Fruit fly (Drosophila melanogaster): Measurements from ENCODE around the gene Imp.

Imp gene

DNA sequence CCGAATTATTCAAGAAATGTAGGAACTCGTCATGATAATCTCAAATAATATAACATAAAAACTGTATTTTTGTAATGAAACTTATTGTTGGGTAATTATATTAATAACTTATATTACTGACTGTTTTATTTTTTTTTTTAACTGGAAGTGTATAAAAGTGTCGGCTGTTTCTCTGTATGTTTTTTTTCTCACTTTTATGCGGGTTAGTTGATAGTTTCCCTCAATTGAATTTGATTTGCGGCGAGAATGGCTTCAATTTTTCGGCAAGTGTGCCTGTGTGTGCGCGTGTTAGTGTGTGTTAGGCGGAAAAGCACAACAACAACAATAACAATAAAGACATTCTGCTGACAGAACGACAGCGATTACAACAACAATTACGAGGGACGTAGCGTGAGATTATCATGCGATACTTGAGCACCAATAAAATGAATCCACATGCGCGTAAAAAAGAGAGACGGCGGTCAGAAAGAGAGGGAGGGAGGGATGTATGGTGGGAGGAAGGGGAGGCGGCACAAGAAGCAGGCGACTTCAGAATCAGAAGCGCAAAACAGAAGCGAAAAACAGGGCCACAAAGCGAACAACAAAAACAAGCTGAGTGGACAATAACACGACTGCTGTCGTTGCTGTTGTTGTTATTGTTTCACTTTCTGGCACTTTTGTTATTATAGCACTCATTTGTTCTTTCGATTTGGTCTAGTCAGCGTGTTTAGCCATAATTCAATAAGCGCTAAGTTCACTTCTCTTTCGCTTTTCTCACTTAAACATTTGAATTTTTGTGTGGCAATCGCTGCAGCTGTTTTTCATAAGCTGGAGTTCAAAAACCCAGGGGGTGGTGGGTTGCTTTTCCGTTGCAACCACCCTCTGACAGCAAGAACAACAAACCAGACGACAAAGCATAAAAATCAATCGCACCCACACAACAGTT, 60.9 kb downstream of the Imp start (continued):
- TF ChIP-seq danr (GFP tag; IDR thresholded peaks at IDR 0.05), result no peak
- no peak for TF ChIP-seq CG18011 (GFP tag; optimal IDR thresholded peaks at IDR 0.05)
- no peak for TF ChIP-seq CG7357 (GFP tag; IDR thresholded peaks at IDR 0.05)
- no peak for TF ChIP-seq GATAe (GFP tag; conservative IDR thresholded peaks at IDR 0.05)
- TF ChIP-seq CG10209 (GFP tag; optimal IDR thresholded peaks at IDR 0.05), result no peak
- TF ChIP-seq CG14014 (GFP tag; IDR thresholded peaks at IDR 0.05), result no peak
- TF ChIP-seq gt (GFP tag; IDR thresholded peaks at IDR 0.05), result no peak
- no peak for TF ChIP-seq CG17186 (GFP tag; optimal IDR thresholded peaks at IDR 0.05)
- no peak for TF ChIP-seq fu2 (GFP tag; optimal IDR thresholded peaks at IDR 0.05)
- TF ChIP-seq ro (GFP tag; IDR thresholded peaks at IDR 0.05), result no peak
- TF ChIP-seq slbo (GFP tag; IDR thresholded peaks at IDR 0.05), result no peak; the same call in 1 of the 2 replicates
- TF ChIP-seq trh (GFP tag; optimal IDR thresholded peaks at IDR 0.05), result no peak
- TF ChIP-seq mirr (GFP tag; optimal IDR thresholded peaks at IDR 0.05), result peak; percentile 81
- TF ChIP-seq CG10366 (GFP tag; IDR thresholded peaks at IDR 0.05), result no peak
- TF ChIP-seq CG10267 (tag; optimal IDR thresholded peaks at IDR 0.05), result no peak
- peak; percentile 20 for TF ChIP-seq phol (tag; optimal IDR thresholded peaks at IDR 0.05)
- peak; percentile 32 for TF ChIP-seq CG17385 (GFP tag; optimal IDR thresholded peaks at IDR 0.05)
- TF ChIP-seq CG10959 (GFP tag; IDR thresholded peaks at IDR 0.05), result no peak
- peak; percentile 62 for TF ChIP-seq CG12769 (tag; optimal IDR thresholded peaks at IDR 0.05)
- TF ChIP-seq CG16815 (GFP tag; optimal IDR thresholded peaks at IDR 0.05), result no peak
- peak; percentile 47 for TF ChIP-seq CG12391 (tag; optimal IDR thresholded peaks at IDR 0.05)
- TF ChIP-seq Sry-β (GFP tag; optimal IDR thresholded peaks at IDR 0.05), result no peak
- TF ChIP-seq en (GFP tag; optimal IDR thresholded peaks at IDR 0.05), result no peak
- TF ChIP-seq kay (GFP tag; optimal IDR thresholded peaks at IDR 0.05), result no peak
- no peak for TF ChIP-seq D19B (GFP tag; optimal IDR thresholded peaks at IDR 0.05)
- no peak for TF ChIP-seq mld (GFP tag; IDR thresholded peaks at IDR 0.05; ENCODE audit: partially characterized antibody)
- no peak for TF ChIP-seq emc (GFP tag; optimal IDR thresholded peaks at IDR 0.05)
- TF ChIP-seq Stat92E (GFP tag; optimal IDR thresholded peaks at IDR 0.05), result no peak
- no peak for TF ChIP-seq odd (GFP tag; optimal IDR thresholded peaks at IDR 0.05)
- peak; percentile 23 for TF ChIP-seq Dek (tag; optimal IDR thresholded peaks at IDR 0.05)
- no peak for TF ChIP-seq pita (GFP tag; optimal IDR thresholded peaks at IDR 0.05)
- TF ChIP-seq CG12104 (GFP tag; optimal IDR thresholded peaks at IDR 0.05), result no peak
- no peak for TF ChIP-seq sim (GFP tag; IDR thresholded peaks at IDR 0.05)
- TF ChIP-seq ato (GFP tag; IDR thresholded peaks at IDR 0.05; ENCODE audit: partially characterized antibody), result no peak
- peak; percentile 7 for TF ChIP-seq Hand (GFP tag; optimal IDR thresholded peaks at IDR 0.05)
- TF ChIP-seq corto (GFP tag; optimal IDR thresholded peaks at IDR 0.05), result no peak
- no peak for TF ChIP-seq Sin3A (optimal IDR thresholded peaks at IDR 0.05)
- no peak for TF ChIP-seq Taf1 (GFP tag; IDR thresholded peaks at IDR 0.05)
- no peak; the same call in 1 of the 2 replicates for TF ChIP-seq lmd (GFP tag; IDR thresholded peaks at IDR 0.05)
- no peak for TF ChIP-seq CG8089 (GFP tag; optimal IDR thresholded peaks at IDR 0.05)
- TF ChIP-seq CG10431 (GFP tag; optimal IDR thresholded peaks at IDR 0.05), result no peak
- no peak for TF ChIP-seq NfI (GFP tag; optimal IDR thresholded peaks at IDR 0.05)
- TF ChIP-seq pb (GFP tag; optimal IDR thresholded peaks at IDR 0.05), result no peak
- no peak for TF ChIP-seq ap (GFP tag; IDR thresholded peaks at IDR 0.05)
- no peak for TF ChIP-seq z (GFP tag; IDR thresholded peaks at IDR 0.05)
- no peak for TF ChIP-seq Bdp1 (GFP tag; optimal IDR thresholded peaks at IDR 0.05)
- TF ChIP-seq Usf (GFP tag; optimal IDR thresholded peaks at IDR 0.05), result no peak
- TF ChIP-seq klu (GFP tag; IDR thresholded peaks at IDR 0.05), result no peak
- no peak for TF ChIP-seq nau (GFP tag; optimal IDR thresholded peaks at IDR 0.05)
- TF ChIP-seq CG7372 (GFP tag; IDR thresholded peaks at IDR 0.05), result no peak
